Worm (Caenorhabditis elegans) whole organism, L4 larva: ENCODE data around the gene sma-5.

ENCODE experiments used
- aha-1 ChIP-seq: fragments of 150-350 bp; peaks from one replicate; lab custom pipeline; 2014; ENCODE audit warnings: missing biosample characterization, missing genetic modification characterization
- ceh-28 ChIP-seq: fragments of 150-350 bp; optimal IDR thresholded peaks from 2 replicates; lab custom pipeline; 2014; ENCODE audit warnings: missing biosample characterization, missing genetic modification reagents, missing genetic modification characterization
- nhr-77 ChIP-seq: fragments of 150-350 bp; optimal IDR thresholded peaks from 2 replicates; lab custom pipeline; 2014; ENCODE audit warnings: missing biosample characterization, missing genetic modification characterization
- skn-1 ChIP-seq: fragments of 150-350 bp; optimal IDR thresholded peaks from 2 replicates; lab custom pipeline; 2014; ENCODE audit warnings: missing biosample characterization, missing genetic modification characterization
- snpc-1.2 ChIP-seq: fragments of 200-800 bp; sonication (Bioruptor generic); IDR thresholded peaks from 2 replicates; pipeline ENCODE4 v1.3.6; 2022; ENCODE audit warnings: missing genetic modification reagents, missing genetic modification characterization, missing compliant biosample characterization
- snpc-4 ChIP-seq: fragments of 150-350 bp; optimal IDR thresholded peaks from 2 replicates; lab custom pipeline; 2014; ENCODE audit warnings: missing biosample characterization, missing genetic modification characterization
- zag-1 ChIP-seq: fragments of 150-350 bp; optimal IDR thresholded peaks from 2 replicates; lab custom pipeline; 2014; ENCODE audit warnings: missing biosample characterization, missing genetic modification characterization
- ztf-11 ChIP-seq: fragments of 150-350 bp; optimal IDR thresholded peaks from 2 replicates; lab custom pipeline; 2014; ENCODE audit warnings: missing biosample characterization, missing genetic modification characterization

DNA sequence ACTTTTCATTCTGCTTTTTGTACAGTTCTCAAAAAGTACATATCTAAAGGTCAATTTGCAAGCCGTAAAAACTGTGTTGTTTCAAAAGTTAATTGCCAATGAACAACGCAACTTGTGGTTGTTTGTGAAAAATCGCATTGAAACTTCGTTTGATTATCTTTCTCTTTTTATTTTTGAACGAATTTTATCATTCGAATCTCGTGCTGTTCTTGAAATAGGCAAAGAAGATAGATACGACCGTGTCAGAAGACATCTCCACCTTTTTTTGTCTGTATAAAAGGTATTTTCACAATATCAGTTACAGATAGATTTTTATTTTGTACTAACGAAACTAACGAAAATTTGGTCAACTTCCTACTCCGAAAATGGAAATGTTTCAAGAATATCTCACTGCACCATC is 10.9 kb downstream of the sma-5 start, which contains the start of gene C49F5.7:
- TF ChIP-seq aha-1 (tag; lab: Kevin White, UChicago) = no peak
- TF ChIP-seq nhr-77 = no peak
- no peak for TF ChIP-seq zag-1 (tag; lab: Kevin White, UChicago)
- no peak for TF ChIP-seq snpc-1.2 (GFP tag; lab: Robert Waterston, UW)
- TF ChIP-seq ztf-11 (tag; lab: Kevin White, UChicago) = no peak
- no peak for TF ChIP-seq skn-1
- no peak for TF ChIP-seq snpc-4 (tag; lab: Kevin White, UChicago)
- no peak for TF ChIP-seq ceh-28 (tag; lab: Kevin White, UChicago)
